Worm (Caenorhabditis elegans) whole organism, late embryonic: ENCODE results near the gene cls-3.

Source experiments
- K02D7.2 ChIP-seq: sonication (generic microtip); optimal IDR thresholded peaks from 2 replicates; lab custom pipeline; 2017; ENCODE audit warnings: mild to moderate bottlenecking, missing genetic modification characterization, missing compliant biosample characterization
- K09A11.1 ChIP-seq: sonication (generic microtip); optimal IDR thresholded peaks from 2 replicates; lab custom pipeline; 2017; ENCODE audit warnings: antibody characterized with exemption, mild to moderate bottlenecking, missing genetic modification characterization, missing compliant biosample characterization; ENCODE audit not compliant: insufficient read depth
- ama-1 ChIP-seq: fragments of 150-350 bp; optimal IDR thresholded peaks from 2 replicates; lab custom pipeline; 2014
- ceh-45 ChIP-seq: fragments of 200-800 bp; sonication (Bioruptor generic); IDR thresholded peaks from 2 replicates; pipeline ENCODE4 v1.3.6; 2022; ENCODE audit warnings: missing genetic modification reagents, missing genetic modification characterization, missing compliant biosample characterization
- ceh-6 ChIP-seq: fragments of 200-800 bp; sonication (Bioruptor generic); optimal IDR thresholded peaks from 2 replicates; lab custom pipeline; 2018; ENCODE audit warnings: mild to moderate bottlenecking, missing genetic modification characterization, missing compliant biosample characterization
- dmd-4 ChIP-seq: sonication (generic microtip); optimal IDR thresholded peaks from 2 replicates; lab custom pipeline; 2016; ENCODE audit warnings: borderline replicate concordance, missing genetic modification characterization, missing compliant biosample characterization
- lim-6 ChIP-seq: sonication (generic microtip); optimal IDR thresholded peaks from 2 replicates; lab custom pipeline; 2016; ENCODE audit warnings: missing genetic modification characterization, missing compliant biosample characterization
- pha-4 ChIP-seq: fragments of 150-350 bp; optimal IDR thresholded peaks from 2 replicates; lab custom pipeline; 2018; ENCODE audit warnings: missing biosample characterization, missing genetic modification reagents, missing genetic modification characterization
- pros-1 ChIP-seq: fragments of 150-350 bp; optimal IDR thresholded peaks from 2 replicates; lab custom pipeline; 2014; ENCODE audit warnings: missing biosample characterization, missing genetic modification reagents, missing genetic modification characterization

- no peak for TF ChIP-seq ceh-6 (GFP tag; lab: Kevin White, UChicago)
- no peak for TF ChIP-seq dmd-4 (tag; lab: Kevin White, UChicago)
- no peak for TF ChIP-seq pha-4
- no peak for TF ChIP-seq ceh-45 (GFP tag; lab: Robert Waterston, UW)
- TF ChIP-seq ama-1 (lab: Kevin White, UChicago) = no peak
- no peak for TF ChIP-seq K02D7.2
- TF ChIP-seq pros-1 (tag; lab: Kevin White, UChicago) = no peak
- TF ChIP-seq lim-6 (tag; lab: Kevin White, UChicago) = no peak
- no peak for TF ChIP-seq K09A11.1
Observed at ce11 chrIII:9152950-9153349, 38.0 kb downstream of the cls-3 start.
